Worm (Caenorhabditis elegans): ENCODE data around the gene fipr-2.

DNA sequence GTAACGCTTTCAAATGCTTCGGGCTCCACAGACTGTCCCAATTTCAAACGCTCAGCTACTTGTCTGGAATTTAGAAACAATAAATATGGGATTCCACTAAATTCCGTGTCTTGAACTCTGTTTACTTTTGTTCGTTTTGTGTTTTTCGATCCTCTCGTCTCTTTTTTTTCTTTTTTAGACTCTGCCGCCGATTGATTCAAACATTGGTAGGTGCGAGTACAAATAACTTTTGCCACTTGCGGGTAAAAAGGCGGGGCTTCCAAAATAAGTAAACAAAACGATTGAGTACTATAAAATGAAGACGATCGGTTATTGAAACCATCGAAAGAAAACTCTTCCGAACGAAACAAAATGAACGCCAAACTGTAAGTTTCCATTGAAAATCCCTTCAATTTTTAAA lies at the start of gene fipr-2:
- TF ChIP-seq lin-13 (GFP tag; optimal IDR thresholded peaks at IDR 0.05) (no peak), Y55F3AM.14 (GFP tag; optimal IDR thresholded peaks at IDR 0.05) (no peak), aly-2 (tag; optimal IDR thresholded peaks at IDR 0.05) (no peak), nhr-12 (tag; optimal IDR thresholded peaks at IDR 0.05) (no peak), nhr-21 (tag; optimal IDR thresholded peaks at IDR 0.05) (no peak), ama-1 (optimal IDR thresholded peaks at IDR 0.05) (no peak), nhr-237 (tag; optimal IDR thresholded peaks at IDR 0.05) (no peak), nhr-77 (tag; optimal IDR thresholded peaks at IDR 0.05) (no peak), ceh-82 (tag; optimal IDR thresholded peaks at IDR 0.05) (no peak)
